Worm (Caenorhabditis elegans) whole organism, L4/young adult: ENCODE data around the gene F18A11.2.
"Not testable (repeated sequence)": the region's sequence is repeated elsewhere in the genome, so short reads cannot be mapped to it uniquely, and the experiment has no call there.

Experiments
- dao-5 ChIP-seq: sonication (generic microtip); optimal IDR thresholded peaks from 2 replicates; lab custom pipeline; 2016; ENCODE audit warnings: missing genotype, missing genetic modification characterization, moderate library complexity, missing compliant biosample characterization
- him-1 ChIP-seq: sonication (generic microtip); optimal IDR thresholded peaks from 2 replicates; lab custom pipeline; 2016; ENCODE audit warnings: missing genotype, missing genetic modification reagents, missing genetic modification characterization, missing compliant biosample characterization

ce11 chrII:13080607-13081006 lies 49.1 kb downstream of the F18A11.2 start, which contains the start of gene Y81G3A.2:
- not testable (repeated sequence) for TF ChIP-seq him-1, dao-5 (tag; lab: Kevin White, UChicago)
